Worm (Caenorhabditis elegans): ENCODE results near the gene F57C2.5.

F57C2.5 gene

DNA sequence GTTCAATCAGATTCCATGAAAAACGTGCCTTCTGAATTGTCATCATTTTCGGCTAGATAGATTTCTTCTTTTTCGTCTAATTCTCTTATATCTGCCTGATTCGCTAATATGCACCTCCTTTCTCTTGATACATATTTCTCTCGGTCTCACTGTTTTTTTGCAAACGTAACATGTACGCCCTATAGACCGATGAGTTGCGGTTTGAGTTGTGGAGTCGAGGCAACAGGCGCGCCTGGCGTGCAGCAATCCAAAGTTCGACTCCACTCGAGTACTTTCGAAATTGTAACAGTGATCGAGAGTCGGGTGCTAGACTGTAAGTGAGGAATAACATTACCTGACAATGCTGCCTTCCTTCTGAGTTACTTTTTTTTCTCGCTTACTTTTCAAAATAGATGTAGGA is 31.2 kb downstream of the F57C2.5 start (continued):
- TF ChIP-seq B0035.1 (tag; optimal IDR thresholded peaks at IDR 0.05) (peak; percentile 59), snpc-4 (GFP tag; optimal IDR thresholded peaks at IDR 0.05) (peak; percentile 86), snpc-4 (tag; optimal IDR thresholded peaks at IDR 0.05) (peak; percentile 76 to 92 (median 88)), ekl-4 (GFP tag; IDR thresholded peaks at IDR 0.05) (peak; percentile 89), ztf-3 (GFP tag; optimal IDR thresholded peaks at IDR 0.05) (peak; percentile 8), mel-28 (tag; optimal IDR thresholded peaks at IDR 0.05; ENCODE audit: borderline replicate concordance) (peak; percentile 83), madf-8 (GFP tag; conservative IDR thresholded peaks at IDR 0.05) (peak; percentile 36; the same call in 1 of the 2 replicates), lag-1 (GFP tag; IDR thresholded peaks at IDR 0.05) (no peak), repo-1 (tag; optimal IDR thresholded peaks at IDR 0.05) (peak; percentile 88), sea-2 (GFP tag; IDR thresholded peaks at IDR 0.05) (peak; percentile 86; the same call in 1 of the 2 replicates), pbrm-1 (GFP tag; IDR thresholded peaks at IDR 0.05) (peak; percentile 72; the same call in 1 of the 2 replicates), snpc-1.3 (tag; optimal IDR thresholded peaks at IDR 0.05; ENCODE audit: insufficient read depth) (peak; percentile 92), Y53F4B.3 (GFP tag; IDR thresholded peaks at IDR 0.05) (no peak; the same call in 1 of the 2 replicates), K11D2.4 (GFP tag; IDR thresholded peaks at IDR 0.05) (peak; percentile 83), pha-4 (tag; optimal IDR thresholded peaks at IDR 0.05) (no peak), let-526 (GFP tag; IDR thresholded peaks at IDR 0.05) (peak; percentile 55; the same call in 1 of the 2 replicates), ztf-6 (GFP tag; IDR thresholded peaks at IDR 0.05) (peak; percentile 77; the same call in 1 of the 2 replicates), cebp-2 (GFP tag; IDR thresholded peaks at IDR 0.05) (0 out of 2 replicates have a peak, but pooled peaks have one; percentile 52), xnd-1 (tag; optimal IDR thresholded peaks at IDR 0.05) (no peak), tbp1 (GFP tag; optimal IDR thresholded peaks at IDR 0.05) (peak; percentile 99), lin-40 (tag; optimal IDR thresholded peaks at IDR 0.05) (peak; percentile 83), nhr-27 (tag; optimal IDR thresholded peaks at IDR 0.05) (no peak), nfyb-1 (GFP tag; IDR thresholded peaks at IDR 0.05) (peak; percentile 95), bed-2 (GFP tag; IDR thresholded peaks at IDR 0.05) (peak; percentile 61; the same call in 1 of the 2 replicates), ceh-27 (GFP tag; optimal IDR thresholded peaks at IDR 0.05) (peak; percentile 90), attf-6 (GFP tag; IDR thresholded peaks at IDR 0.05) (0 out of 2 replicates have a peak, but pooled peaks have one; percentile 66), unc-130 (GFP tag; optimal IDR thresholded peaks at IDR 0.05) (peak; percentile 57), efl-1 (GFP tag; optimal IDR thresholded peaks at IDR 0.05) (peak; percentile 9), gei-17 (GFP tag; optimal IDR thresholded peaks at IDR 0.05) (peak; percentile 59), rcor-1 (GFP tag; IDR thresholded peaks at IDR 0.05) (peak; percentile 87), aptf-3 (GFP tag; IDR thresholded peaks at IDR 0.05) (0 out of 2 replicates have a peak, but pooled peaks have one; percentile 70)

DNA sequence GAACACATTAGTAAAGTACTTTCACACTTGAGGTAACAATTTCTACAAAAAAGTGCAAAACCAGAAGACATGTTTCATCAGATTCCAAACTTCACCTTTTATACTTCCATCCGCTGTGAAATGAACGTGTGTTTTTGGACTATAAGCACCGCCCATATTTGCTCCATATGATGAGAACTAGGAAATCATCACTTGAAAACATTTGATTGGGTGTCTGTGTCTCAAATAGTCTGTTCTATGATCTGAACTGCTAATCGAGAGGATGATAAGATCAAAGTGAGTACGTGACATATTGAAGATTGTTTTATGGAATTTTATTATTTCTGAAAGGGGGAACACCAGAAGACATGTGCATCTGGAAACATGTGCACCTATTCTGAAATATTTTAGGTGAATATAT is 32.7 kb downstream of the F57C2.5 start:
- TF ChIP-seq aptf-3 (GFP tag; IDR thresholded peaks at IDR 0.05), result no peak
- 0 out of 2 replicates have a peak, but pooled peaks have one; percentile 34 for TF ChIP-seq lin-26 (GFP tag; IDR thresholded peaks at IDR 0.05)

DNA sequence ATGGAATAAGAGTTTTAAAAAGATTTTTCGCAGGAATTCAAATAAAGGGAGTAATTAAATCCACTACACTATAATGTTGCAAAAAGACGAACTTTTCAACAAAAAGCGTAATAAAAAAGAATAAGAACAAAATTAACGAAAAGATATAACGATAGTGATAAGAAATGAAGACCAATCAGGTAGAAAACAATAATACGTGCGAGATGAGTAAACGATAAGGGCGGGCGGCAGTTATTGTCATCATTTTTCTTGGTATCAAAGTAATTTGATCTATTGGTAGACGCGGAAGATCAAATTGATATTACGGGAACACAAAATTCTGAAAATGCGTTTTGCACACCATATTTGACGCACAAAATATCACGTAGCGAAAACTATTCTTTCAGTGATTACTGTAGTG is 33.6 kb downstream of the F57C2.5 start:
- TF ChIP-seq ztf-22 (GFP tag; optimal IDR thresholded peaks at IDR 0.05), result no peak
- no peak for TF ChIP-seq ets-4 (GFP tag; optimal IDR thresholded peaks at IDR 0.05)
- TF ChIP-seq ztf-28 (GFP tag; IDR thresholded peaks at IDR 0.05), result no peak
- no peak for TF ChIP-seq K11D2.4 (GFP tag; IDR thresholded peaks at IDR 0.05)

DNA sequence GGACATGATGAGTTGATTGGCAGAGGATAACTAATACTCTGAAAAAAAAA is 33.8 kb downstream of the F57C2.5 start, which contains the start of gene cysl-2:
cysl-2 (minus strand) TSS at position 38 of the 50 bp plus-strand sequence.
- TF ChIP-seq hmg-20 (GFP tag; IDR thresholded peaks at IDR 0.05) (no peak), T07F8.4 (tag; optimal IDR thresholded peaks at IDR 0.05) (no peak), ceh-40 (GFP tag; IDR thresholded peaks at IDR 0.05) (no peak), ekl-4 (GFP tag; IDR thresholded peaks at IDR 0.05) (no peak), mcd-1 (GFP tag; IDR thresholded peaks at IDR 0.05) (0 out of 2 replicates have a peak, but pooled peaks have one; percentile 3)

Measured in whole organism, young adult.